Fruit fly (Drosophila melanogaster) whole organism, embryonic: ENCODE data around the gene CG15406.

Experiments used
- ATbp ChIP-seq: fragments of 200-800 bp; sonication (Bioruptor generic); optimal IDR thresholded peaks from 2 replicates; lab custom pipeline; 2017; ENCODE audit warnings: missing biosample characterization, mild to moderate bottlenecking, missing genetic modification characterization, missing genetic modification reagents
- CG10267 ChIP-seq: fragments of 200-800 bp; sonication (Bioruptor generic); optimal IDR thresholded peaks from 2 replicates; lab custom pipeline; 2018; ENCODE audit warnings: missing biosample characterization, mild to moderate bottlenecking, missing genetic modification characterization, moderate library complexity
- CG10462 ChIP-seq: fragments of 200-800 bp; sonication (Bioruptor generic); optimal IDR thresholded peaks from 2 replicates; lab custom pipeline; 2016; ENCODE audit warnings: missing biosample characterization, missing genetic modification characterization
- CG10654 ChIP-seq: fragments of 200-800 bp; sonication (Bioruptor generic); optimal IDR thresholded peaks from 2 replicates; lab custom pipeline; 2016; ENCODE audit warnings: missing biosample characterization, missing genetic modification characterization
- CG11085 ChIP-seq: fragments of 200-800 bp; sonication (Bioruptor generic); IDR thresholded peaks from 2 replicates; pipeline ENCODE4 v1.3.6; 2022; ENCODE audit warnings: missing biosample characterization, missing genetic modification characterization
- CG11504 ChIP-seq: fragments of 200-800 bp; sonication (Bioruptor generic); optimal IDR thresholded peaks from 3 replicates; lab custom pipeline; 2019; ENCODE audit warnings: missing biosample characterization, mild to moderate bottlenecking, missing genetic modification characterization, moderate library complexity
- CG11696 ChIP-seq: fragments of 200-800 bp; sonication (Bioruptor generic); IDR thresholded peaks from 2 replicates; pipeline ENCODE4 v1.3.6; 2022; ENCODE audit warnings: missing biosample characterization, missing genetic modification characterization
- CG12155 ChIP-seq: fragments of 200-800 bp; sonication (Bioruptor generic); optimal IDR thresholded peaks from 3 replicates; lab custom pipeline; 2016; ENCODE audit warnings: missing biosample characterization, missing genetic modification characterization
- CG12942 ChIP-seq: fragments of 200-800 bp; sonication (Bioruptor generic); optimal IDR thresholded peaks from 3 replicates; lab custom pipeline; 2016; ENCODE audit warnings: missing biosample characterization, missing genetic modification characterization
- CG13123 ChIP-seq: fragments of 200-800 bp; sonication (Bioruptor generic); optimal IDR thresholded peaks from 2 replicates; lab custom pipeline; 2016; ENCODE audit warnings: missing biosample characterization, missing genetic modification characterization
- CG14441 ChIP-seq: fragments of 200-800 bp; sonication (Bioruptor generic); IDR thresholded peaks from 2 replicates; pipeline ENCODE4 v1.3.6; 2022; ENCODE audit warnings: missing biosample characterization, missing genetic modification characterization
- CG15514 ChIP-seq: fragments of 200-800 bp; sonication (Bioruptor generic); optimal IDR thresholded peaks from 3 replicates; lab custom pipeline; 2017; ENCODE audit warnings: missing biosample characterization, missing genetic modification characterization, mild to moderate bottlenecking, moderate library complexity, missing genetic modification reagents
- CG18011 ChIP-seq: fragments of 200-800 bp; sonication (Bioruptor generic); optimal IDR thresholded peaks from 2 replicates; lab custom pipeline; 2017; ENCODE audit warnings: missing biosample characterization, missing genetic modification characterization, mild to moderate bottlenecking, moderate library complexity, missing genotype
- CG1832 ChIP-seq: fragments of 200-800 bp; sonication (Bioruptor generic); optimal IDR thresholded peaks from 2 replicates; lab custom pipeline; 2017; ENCODE audit warnings: missing biosample characterization, mild to moderate bottlenecking, missing genetic modification characterization, inconsistent platforms
- CG2129 ChIP-seq: fragments of 200-800 bp; sonication (Bioruptor generic); IDR thresholded peaks from 2 replicates; pipeline ENCODE4 v1.3.6; 2022; ENCODE audit warnings: missing biosample characterization, missing genetic modification characterization; ENCODE audit not compliant: partially characterized antibody
- CG31441 ChIP-seq: fragments of 200-800 bp; sonication (Bioruptor generic); IDR thresholded peaks from 2 replicates; pipeline ENCODE4 v1.3.6; 2022; ENCODE audit warnings: missing biosample characterization, missing genetic modification characterization
- CG33557 ChIP-seq: fragments of 200-800 bp; sonication (Bioruptor generic); optimal IDR thresholded peaks from 2 replicates; lab custom pipeline; 2019; ENCODE audit warnings: missing biosample characterization, mild to moderate bottlenecking, missing genetic modification characterization, moderate library complexity
- CG34376 ChIP-seq: fragments of 200-800 bp; sonication (Bioruptor generic); optimal IDR thresholded peaks from 2 replicates; lab custom pipeline; 2018; ENCODE audit warnings: missing biosample characterization, mild to moderate bottlenecking, missing genetic modification characterization
- CG3995 ChIP-seq: fragments of 200-800 bp; sonication (Bioruptor generic); optimal IDR thresholded peaks from 3 replicates; lab custom pipeline; 2016; ENCODE audit warnings: missing biosample characterization, missing genetic modification characterization
- CG4854 ChIP-seq: fragments of 200-800 bp; sonication (Bioruptor generic); optimal IDR thresholded peaks from 2 replicates; lab custom pipeline; 2016; ENCODE audit warnings: missing biosample characterization, missing genetic modification characterization, inconsistent platforms
- CG7963 ChIP-seq: fragments of 200-800 bp; sonication (Bioruptor generic); IDR thresholded peaks from 3 replicates; pipeline ENCODE4 v1.3.6; 2022; ENCODE audit warnings: missing biosample characterization, missing genetic modification characterization; ENCODE audit not compliant: partially characterized antibody
- CG9437 ChIP-seq: fragments of 200-800 bp; sonication (Bioruptor generic); optimal IDR thresholded peaks from 2 replicates; lab custom pipeline; 2018; ENCODE audit warnings: missing biosample characterization, mild to moderate bottlenecking, missing genetic modification characterization
- CTCF ChIP-seq: fragments of 200-800 bp; sonication (Bioruptor generic); optimal IDR thresholded peaks from 2 replicates; lab custom pipeline; 2017; ENCODE audit warnings: missing biosample characterization, mild to moderate bottlenecking, missing genetic modification characterization, moderate library complexity
- Dip3 ChIP-seq: fragments of 200-800 bp; sonication (Bioruptor generic); optimal IDR thresholded peaks from 3 replicates; lab custom pipeline; 2016; ENCODE audit warnings: missing biosample characterization, missing genetic modification characterization
- Gsc ChIP-seq: fragments of 200-800 bp; sonication (Bioruptor generic); IDR thresholded peaks from 2 replicates; pipeline ENCODE4 v1.3.6; 2022; ENCODE audit warnings: missing biosample characterization, missing genetic modification characterization
- H15 ChIP-seq: fragments of 200-800 bp; sonication (Bioruptor generic); IDR thresholded peaks from 3 replicates; pipeline ENCODE4 v1.3.6; 2022; ENCODE audit warnings: missing biosample characterization, missing genetic modification characterization
- HmgD ChIP-seq: fragments of 200-800 bp; sonication (Bioruptor generic); optimal IDR thresholded peaks from 3 replicates; lab custom pipeline; 2016; ENCODE audit warnings: missing biosample characterization, missing genetic modification characterization
- Hmx ChIP-seq: fragments of 200-800 bp; sonication (Bioruptor generic); optimal IDR thresholded peaks from 2 replicates; lab custom pipeline; 2016; ENCODE audit warnings: missing biosample characterization, missing genetic modification characterization
- Hr39 ChIP-seq: fragments of >200 bp; optimal IDR thresholded peaks from 2 replicates; lab custom pipeline; 2017
- Hr78 ChIP-seq, 2 experiments: fragments of 200-800 bp in 1 of 2; fragments of >200 bp in 1 of 2; sonication (Bioruptor generic) in 1 of 2; optimal IDR thresholded peaks; 2 replicates each; lab custom pipeline; 2017 to 2019; ENCODE audit warnings: missing biosample characterization in 2 of 2, missing genetic modification characterization in 2 of 2, mild to moderate bottlenecking in 1 of 2, moderate library complexity in 1 of 2
- MBD-R2 ChIP-seq: fragments of 200-800 bp; sonication (Bioruptor generic); IDR thresholded peaks from 2 replicates; pipeline ENCODE4 v1.3.6; 2022; ENCODE audit warnings: missing biosample characterization, missing genetic modification characterization
- Myb ChIP-seq: fragments of 200-800 bp; sonication (Bioruptor generic); optimal IDR thresholded peaks from 2 replicates; lab custom pipeline; 2016; ENCODE audit warnings: missing biosample characterization, missing genetic modification characterization
- Neu2 ChIP-seq: fragments of 200-800 bp; sonication (Bioruptor generic); optimal IDR thresholded peaks from 3 replicates; lab custom pipeline; 2016; ENCODE audit warnings: missing biosample characterization, missing genetic modification characterization, borderline replicate concordance
- PHDP ChIP-seq: fragments of 200-800 bp; sonication (Bioruptor generic); optimal IDR thresholded peaks from 3 replicates; lab custom pipeline; 2018; ENCODE audit warnings: missing biosample characterization, mild to moderate bottlenecking, missing genetic modification characterization, moderate library complexity
- YL-1 ChIP-seq: fragments of 200-800 bp; sonication (Bioruptor generic); optimal IDR thresholded peaks from 3 replicates; lab custom pipeline; 2017; ENCODE audit warnings: missing biosample characterization, mild to moderate bottlenecking, missing genetic modification characterization
- ac ChIP-seq: fragments of 200-800 bp; sonication (Bioruptor generic); optimal IDR thresholded peaks from 3 replicates; lab custom pipeline; 2017; ENCODE audit warnings: missing biosample characterization, mild to moderate bottlenecking, missing genetic modification characterization
- br ChIP-seq: fragments of >200 bp; optimal IDR thresholded peaks from 2 replicates; lab custom pipeline; 2017
- caup ChIP-seq: fragments of 200-800 bp; sonication (Bioruptor generic); optimal IDR thresholded peaks from 3 replicates; lab custom pipeline; 2017; ENCODE audit warnings: missing biosample characterization, mild to moderate bottlenecking, missing genetic modification characterization, moderate library complexity; ENCODE audit not compliant: severe bottlenecking
- fd3F ChIP-seq: fragments of 200-800 bp; sonication (Bioruptor generic); optimal IDR thresholded peaks from 2 replicates; lab custom pipeline; 2018; ENCODE audit warnings: missing biosample characterization, mild to moderate bottlenecking, missing genetic modification characterization, moderate library complexity
- jigr1 ChIP-seq: fragments of 200-800 bp; sonication (Bioruptor generic); IDR thresholded peaks from 3 replicates; pipeline ENCODE4 v1.3.6; 2022; ENCODE audit warnings: missing biosample characterization, missing genetic modification characterization
- mam ChIP-seq: fragments of 200-800 bp; sonication (Bioruptor generic); optimal IDR thresholded peaks from 3 replicates; lab custom pipeline; 2016; ENCODE audit warnings: missing biosample characterization, missing genetic modification characterization
- nerfin-2 ChIP-seq: fragments of 200-800 bp; sonication (Bioruptor generic); IDR thresholded peaks from 2 replicates; pipeline ENCODE4 v1.3.6; 2022; ENCODE audit warnings: missing biosample characterization, missing genetic modification characterization; ENCODE audit not compliant: partially characterized antibody
- org-1 ChIP-seq: fragments of 200-800 bp; sonication (Bioruptor generic); optimal IDR thresholded peaks from 2 replicates; lab custom pipeline; 2017; ENCODE audit warnings: missing biosample characterization, missing genetic modification characterization
- p53 ChIP-seq: fragments of 200-800 bp; sonication (Bioruptor generic); optimal IDR thresholded peaks from 2 replicates; lab custom pipeline; 2016; ENCODE audit warnings: missing biosample characterization, missing genetic modification characterization
- pan ChIP-seq, 4 experiments: fragments of >200 bp in 3 of 4; fragments of 200-800 bp in 1 of 4; sonication (Bioruptor generic) in 1 of 4; optimal IDR thresholded peaks in 3 of 4; IDR thresholded peaks in 1 of 4; 2 replicates each; pipeline versions ENCODE4 v1.3.6 to Lab custom; 2017 to 2022; ENCODE audit warnings: missing biosample characterization in 2 of 4, missing genetic modification characterization in 2 of 4, mixed read lengths in 1 of 4
- rib ChIP-seq: fragments of 200-800 bp; sonication (Bioruptor generic); IDR thresholded peaks from 2 replicates; pipeline ENCODE4 v1.3.6; 2022; ENCODE audit warnings: missing biosample characterization, missing genetic modification characterization
- run ChIP-seq: fragments of 200-800 bp; sonication (Bioruptor generic); optimal IDR thresholded peaks from 3 replicates; lab custom pipeline; 2018; ENCODE audit warnings: missing biosample characterization, mild to moderate bottlenecking, missing genetic modification characterization
- slou ChIP-seq: fragments of 200-800 bp; sonication (Bioruptor generic); optimal IDR thresholded peaks from 3 replicates; lab custom pipeline; 2016; ENCODE audit warnings: missing biosample characterization, missing genetic modification characterization
- so ChIP-seq: fragments of 200-800 bp; sonication (Bioruptor generic); IDR thresholded peaks from 3 replicates; pipeline ENCODE4 v1.3.6; 2022; ENCODE audit warnings: missing biosample characterization, missing genetic modification characterization
- wek ChIP-seq: fragments of 200-800 bp; sonication (Bioruptor generic); optimal IDR thresholded peaks from 3 replicates; lab custom pipeline; 2018; ENCODE audit warnings: missing biosample characterization, mild to moderate bottlenecking, missing genetic modification characterization, moderate library complexity

Gene CG15406

dm6 chr2L:3338566-3339215 lies 29.7 kb downstream of the CG15406 start (continued):
- TF ChIP-seq CG11696 (GFP tag; lab: Robert Waterston, UW) (no peak), CG34376 (GFP tag; lab: Kevin White, UChicago) (no peak), org-1 (GFP tag; lab: Kevin White, UChicago) (peak; percentile 73), pan (optimal IDR thresholded peaks at IDR 0.05; lab: Kevin White, UChicago) (no peak), pan (GFP tag; optimal IDR thresholded peaks at IDR 0.05 in 1 of 2, IDR thresholded peaks at IDR 0.05 in 1 of 2) (peak in 1 of 2 experiments; percentile 71), Myb (peak; percentile 53), CG7963 (GFP tag; lab: Robert Waterston, UW) (no peak), CG12155 (GFP tag; lab: Kevin White, UChicago) (peak; percentile 47), CG10654 (GFP tag; lab: Kevin White, UChicago) (peak; percentile 80), CG2129 (GFP tag; lab: Robert Waterston, UW) (no peak), CG12942 (GFP tag; lab: Kevin White, UChicago) (peak; percentile 74), CG4854 (GFP tag; lab: Kevin White, UChicago) (no peak), MBD-R2 (GFP tag; lab: Robert Waterston, UW) (no peak), run (tag; lab: Kevin White, UChicago) (peak; percentile 40), Dip3 (GFP tag; lab: Kevin White, UChicago) (no peak), wek (GFP tag; lab: Kevin White, UChicago) (no peak), rib (GFP tag; lab: Robert Waterston, UW) (no peak), ATbp (GFP tag; lab: Kevin White, UChicago) (peak; percentile 91), Hr39 (lab: Kevin White, UChicago) (no peak), CG1832 (GFP tag; lab: Kevin White, UChicago) (no peak), H15 (GFP tag; lab: Robert Waterston, UW) (peak; percentile 83; the same call in 2 of the 3 replicates), YL-1 (GFP tag; lab: Kevin White, UChicago) (no peak), CG13123 (GFP tag; lab: Kevin White, UChicago) (peak; percentile 39), CG31441 (GFP tag; lab: Robert Waterston, UW) (peak; percentile 84), HmgD (GFP tag; lab: Kevin White, UChicago) (peak; percentile 70), slou (GFP tag; lab: Kevin White, UChicago) (peak; percentile 6), mam (peak; percentile 73), CTCF (GFP tag; lab: Kevin White, UChicago) (no peak), PHDP (tag; lab: Kevin White, UChicago) (peak; percentile 77), CG10267 (tag; lab: Kevin White, UChicago) (peak; percentile 81), Hmx (GFP tag; lab: Kevin White, UChicago) (no peak), CG14441 (GFP tag; lab: Robert Waterston, UW) (0 out of 2 replicates have a peak, but pooled peaks have one; percentile 51), caup (GFP tag; lab: Kevin White, UChicago) (no peak), p53 (GFP tag; lab: Kevin White, UChicago) (peak; percentile 67), CG9437 (GFP tag; lab: Kevin White, UChicago) (peak; percentile 66), ac (GFP tag; lab: Kevin White, UChicago) (no peak), CG3995 (no peak), Neu2 (no peak), Gsc (GFP tag; lab: Robert Waterston, UW) (peak; percentile 77), CG18011 (no peak), so (peak; percentile 45; the same call in 1 of the 3 replicates), jigr1 (GFP tag; lab: Robert Waterston, UW) (peak; percentile 70; the same call in 2 of the 3 replicates), nerfin-2 (GFP tag; lab: Robert Waterston, UW) (no peak), Hr78 (GFP tag; optimal IDR thresholded peaks at IDR 0.05; lab: Kevin White, UChicago) (no peak), CG15514 (GFP tag; lab: Kevin White, UChicago) (no peak), CG11085 (GFP tag; lab: Robert Waterston, UW) (no peak; the same call in 1 of the 2 replicates), fd3F (GFP tag; lab: Kevin White, UChicago) (no peak), CG33557 (peak; percentile 39), CG11504 (tag; lab: Kevin White, UChicago) (no peak), br (lab: Kevin White, UChicago) (no peak), CG10462 (GFP tag; lab: Kevin White, UChicago) (peak; percentile 72)
